Fruit fly (Drosophila melanogaster) whole organism, embryonic: ENCODE measurements around the gene CG6928.

Experiments
- CG10654 ChIP-seq: fragments of 200-800 bp; sonication (Bioruptor generic); optimal IDR thresholded peaks from 2 replicates; lab custom pipeline; 2016; ENCODE audit warnings: missing biosample characterization, missing genetic modification characterization
- CG10979 ChIP-seq: fragments of 200-800 bp; sonication (Bioruptor generic); optimal IDR thresholded peaks from 2 replicates; lab custom pipeline; 2018; ENCODE audit warnings: missing biosample characterization, mild to moderate bottlenecking, missing genetic modification characterization, moderate library complexity
- CG11398 ChIP-seq: fragments of 200-800 bp; sonication (Bioruptor generic); optimal IDR thresholded peaks from 2 replicates; lab custom pipeline; 2016; ENCODE audit warnings: missing biosample characterization, missing genetic modification characterization
- CG11456 ChIP-seq: fragments of 200-800 bp; sonication (Bioruptor generic); IDR thresholded peaks from 3 replicates; pipeline ENCODE4 v1.3.6; 2022; ENCODE audit warnings: missing biosample characterization, missing genetic modification characterization
- CG11695 ChIP-seq: fragments of 200-800 bp; sonication (Bioruptor generic); IDR thresholded peaks from 3 replicates; pipeline ENCODE4 v1.3.6; 2022; ENCODE audit warnings: missing biosample characterization, missing genetic modification characterization
- CG12236 ChIP-seq: fragments of 200-800 bp; sonication (Bioruptor generic); optimal IDR thresholded peaks from 2 replicates; lab custom pipeline; 2016; ENCODE audit warnings: missing biosample characterization, missing genetic modification characterization
- CG14965 ChIP-seq: fragments of 200-800 bp; sonication (Bioruptor generic); optimal IDR thresholded peaks from 2 replicates; lab custom pipeline; 2016; ENCODE audit warnings: missing biosample characterization, missing genetic modification characterization, borderline replicate concordance
- CG1529 ChIP-seq: fragments of 200-800 bp; sonication (Bioruptor generic); optimal IDR thresholded peaks from 3 replicates; lab custom pipeline; 2018; ENCODE audit warnings: missing biosample characterization, missing genetic modification characterization
- CG1602 ChIP-seq: fragments of 200-800 bp; sonication (Bioruptor generic); optimal IDR thresholded peaks from 3 replicates; lab custom pipeline; 2016; ENCODE audit warnings: missing biosample characterization, missing genetic modification characterization
- CG17829 ChIP-seq: fragments of 200-800 bp; optimal IDR thresholded peaks from 2 replicates; lab custom pipeline; 2019; ENCODE audit warnings: missing biosample characterization, mild to moderate bottlenecking, missing genetic modification characterization, moderate library complexity
- CG31441 ChIP-seq: fragments of 200-800 bp; sonication (Bioruptor generic); IDR thresholded peaks from 2 replicates; pipeline ENCODE4 v1.3.6; 2022; ENCODE audit warnings: missing biosample characterization, missing genetic modification characterization
- CG33557 ChIP-seq: fragments of 200-800 bp; sonication (Bioruptor generic); optimal IDR thresholded peaks from 2 replicates; lab custom pipeline; 2019; ENCODE audit warnings: missing biosample characterization, mild to moderate bottlenecking, missing genetic modification characterization, moderate library complexity
- CG42726 ChIP-seq: fragments of 200-800 bp; sonication (Bioruptor generic); IDR thresholded peaks from 2 replicates; pipeline ENCODE4 v1.3.6; 2022; ENCODE audit warnings: missing biosample characterization, missing genetic modification characterization; ENCODE audit not compliant: partially characterized antibody
- CG6254 ChIP-seq: fragments of 200-800 bp; sonication (Bioruptor generic); optimal IDR thresholded peaks from 3 replicates; lab custom pipeline; 2017; ENCODE audit warnings: mild to moderate bottlenecking, missing biosample characterization, missing genetic modification reagents, missing genetic modification characterization
- CG6765 ChIP-seq: fragments of 200-800 bp; sonication (Bioruptor generic); optimal IDR thresholded peaks from 3 replicates; lab custom pipeline; 2017; ENCODE audit warnings: missing biosample characterization, mild to moderate bottlenecking, missing genetic modification characterization
- CG6791 ChIP-seq: fragments of 200-800 bp; sonication (Bioruptor generic); IDR thresholded peaks from 3 replicates; pipeline ENCODE4 v1.3.6; 2022; ENCODE audit warnings: missing biosample characterization, missing genetic modification characterization; ENCODE audit not compliant: partially characterized antibody
- CG8478 ChIP-seq: fragments of >200 bp; optimal IDR thresholded peaks from 2 replicates; lab custom pipeline; 2018
- CG9727 ChIP-seq: fragments of 200-800 bp; sonication (Bioruptor generic); optimal IDR thresholded peaks from 3 replicates; lab custom pipeline; 2017; ENCODE audit warnings: missing biosample characterization, mild to moderate bottlenecking, missing genetic modification characterization
- Camta ChIP-seq: fragments of 200-800 bp; sonication (Bioruptor generic); optimal IDR thresholded peaks from 2 replicates; lab custom pipeline; 2016; ENCODE audit warnings: missing biosample characterization, missing genetic modification characterization
- D ChIP-seq, 2 experiments: fragments of 200-800 bp in 1 of 2; fragments of >200 bp in 1 of 2; sonication (Bioruptor generic) in 1 of 2; optimal IDR thresholded peaks; 2 replicates in 1 of 2; 3 replicates in 1 of 2; lab custom pipeline; 2017; ENCODE audit warnings: mild to moderate bottlenecking in 1 of 2, missing biosample characterization in 1 of 2, missing genetic modification characterization in 1 of 2, missing genetic modification reagents in 1 of 2
- Dfd ChIP-seq, 2 experiments: fragments of >200 bp; optimal IDR thresholded peaks; 2 replicates each; lab custom pipeline; 2017; ENCODE audit warnings: missing biosample characterization in 2 of 2, missing genetic modification characterization in 2 of 2
- Dip2 ChIP-seq: fragments of 200-800 bp; sonication (Bioruptor generic); IDR thresholded peaks from 2 replicates; pipeline ENCODE4 v1.3.6; 2022; ENCODE audit warnings: missing biosample characterization, missing genetic modification characterization
- Ets97D ChIP-seq: fragments of 200-800 bp; sonication (Bioruptor generic); optimal IDR thresholded peaks from 3 replicates; lab custom pipeline; 2016; ENCODE audit warnings: missing biosample characterization, missing genetic modification characterization
- Fer2 ChIP-seq: fragments of 200-800 bp; sonication (Bioruptor generic); optimal IDR thresholded peaks from 2 replicates; lab custom pipeline; 2018; ENCODE audit warnings: missing biosample characterization, mild to moderate bottlenecking, missing genetic modification characterization, moderate library complexity
- Gsc ChIP-seq: fragments of 200-800 bp; sonication (Bioruptor generic); IDR thresholded peaks from 2 replicates; pipeline ENCODE4 v1.3.6; 2022; ENCODE audit warnings: missing biosample characterization, missing genetic modification characterization
- HHEX ChIP-seq: fragments of 200-800 bp; sonication (Bioruptor generic); optimal IDR thresholded peaks from 3 replicates; lab custom pipeline; 2017; ENCODE audit warnings: missing biosample characterization, mild to moderate bottlenecking, missing genetic modification characterization, missing genetic modification reagents
- Max ChIP-seq: fragments of 200-800 bp; sonication (Bioruptor generic); optimal IDR thresholded peaks from 2 replicates; lab custom pipeline; 2016; ENCODE audit warnings: missing biosample characterization, mild to moderate bottlenecking, missing genetic modification characterization
- Scr ChIP-seq: fragments of 200-800 bp; sonication (Bioruptor generic); IDR thresholded peaks from 2 replicates; pipeline ENCODE4 v1.3.6; 2022; ENCODE audit warnings: missing biosample characterization, missing genetic modification characterization; ENCODE audit not compliant: partially characterized antibody
- Side ChIP-seq: fragments of 200-800 bp; sonication (Bioruptor generic); optimal IDR thresholded peaks from 2 replicates; lab custom pipeline; 2016; ENCODE audit warnings: missing biosample characterization, missing genetic modification characterization
- Sox100B ChIP-seq: fragments of 200-800 bp; sonication (Bioruptor generic); optimal IDR thresholded peaks from 3 replicates; lab custom pipeline; 2018; ENCODE audit warnings: missing biosample characterization, mild to moderate bottlenecking, missing genetic modification characterization
- Sox102F ChIP-seq: fragments of 200-800 bp; sonication (Bioruptor generic); optimal IDR thresholded peaks from 2 replicates; lab custom pipeline; 2018; ENCODE audit warnings: missing biosample characterization, mild to moderate bottlenecking, missing genetic modification characterization, moderate library complexity
- cad ChIP-seq: fragments of >200 bp; optimal IDR thresholded peaks from 2 replicates; lab custom pipeline; 2017; ENCODE audit warnings: missing biosample characterization, missing genetic modification characterization
- fd102C ChIP-seq: fragments of 200-800 bp; sonication (Bioruptor generic); optimal IDR thresholded peaks from 2 replicates; lab custom pipeline; 2018; ENCODE audit warnings: missing biosample characterization, mild to moderate bottlenecking, missing genetic modification characterization, moderate library complexity
- gfzf ChIP-seq: fragments of 200-800 bp; sonication (Bioruptor generic); optimal IDR thresholded peaks from 2 replicates; lab custom pipeline; 2016; ENCODE audit warnings: missing biosample characterization, mild to moderate bottlenecking, missing genetic modification characterization, moderate library complexity
- hkb ChIP-seq, 2 experiments: fragments of 200-800 bp in 1 of 2; fragments of >200 bp in 1 of 2; sonication (Bioruptor generic) in 1 of 2; IDR thresholded peaks in 1 of 2; optimal IDR thresholded peaks in 1 of 2; 2 replicates each; pipeline versions ENCODE4 v1.3.6 to Lab custom; 2017 to 2022; ENCODE audit warnings: missing biosample characterization in 1 of 2, missing genetic modification characterization in 1 of 2
- hth ChIP-seq: fragments of >200 bp; optimal IDR thresholded peaks from 2 replicates; lab custom pipeline; 2017; ENCODE audit warnings: inconsistent platforms
- oc ChIP-seq: fragments of 200-800 bp; sonication (Bioruptor generic); optimal IDR thresholded peaks from 2 replicates; lab custom pipeline; 2018; ENCODE audit warnings: missing biosample characterization, mild to moderate bottlenecking, missing genetic modification characterization, moderate library complexity
- pan ChIP-seq, 4 experiments: fragments of >200 bp in 3 of 4; fragments of 200-800 bp in 1 of 4; sonication (Bioruptor generic) in 1 of 4; optimal IDR thresholded peaks in 3 of 4; IDR thresholded peaks in 1 of 4; 2 replicates each; pipeline versions ENCODE4 v1.3.6 to Lab custom; 2017 to 2022; ENCODE audit warnings: missing biosample characterization in 2 of 4, missing genetic modification characterization in 2 of 4, mixed read lengths in 1 of 4
- pb ChIP-seq: fragments of 200-800 bp; sonication (Bioruptor generic); optimal IDR thresholded peaks from 3 replicates; lab custom pipeline; 2016; ENCODE audit warnings: missing biosample characterization, missing genetic modification characterization
- ranshi ChIP-seq: fragments of 200-800 bp; sonication (Bioruptor generic); IDR thresholded peaks from 2 replicates; pipeline ENCODE4 v1.3.6; 2022; ENCODE audit warnings: missing biosample characterization, missing genetic modification characterization
- scrt ChIP-seq: fragments of 200-800 bp; sonication (Bioruptor generic); optimal IDR thresholded peaks from 2 replicates; lab custom pipeline; 2018; ENCODE audit warnings: missing biosample characterization, mild to moderate bottlenecking, missing genetic modification characterization, moderate library complexity
- sd ChIP-seq: fragments of 200-800 bp; sonication (Bioruptor generic); optimal IDR thresholded peaks from 3 replicates; lab custom pipeline; 2018; ENCODE audit warnings: missing biosample characterization, mild to moderate bottlenecking, missing genetic modification characterization, moderate library complexity
- sima ChIP-seq: fragments of 200-800 bp; sonication (Bioruptor generic); optimal IDR thresholded peaks from 2 replicates; lab custom pipeline; 2016; ENCODE audit warnings: missing biosample characterization, missing genetic modification characterization
- ttk ChIP-seq: fragments of 200-800 bp; sonication (Bioruptor generic); IDR thresholded peaks from 2 replicates; pipeline ENCODE4 v2.1.2; 2022; ENCODE audit warnings: missing biosample characterization, missing genetic modification characterization
- vvl ChIP-seq: fragments of 200-800 bp; sonication (Bioruptor generic); IDR thresholded peaks from 2 replicates; pipeline ENCODE4 v1.3.6; 2022; ENCODE audit warnings: missing biosample characterization, missing genetic modification characterization
- wek ChIP-seq: fragments of 200-800 bp; sonication (Bioruptor generic); optimal IDR thresholded peaks from 3 replicates; lab custom pipeline; 2018; ENCODE audit warnings: missing biosample characterization, mild to moderate bottlenecking, missing genetic modification characterization, moderate library complexity

Gene CG6928

dm6 chr3L:12056286-12057178 is 53.6 kb downstream of the CG6928 start (continued):
- TF ChIP-seq CG10654 (GFP tag; lab: Kevin White, UChicago) (peak; percentile 32), scrt (no peak), sima (GFP tag; lab: Kevin White, UChicago) (no peak), Dip2 (GFP tag; lab: Robert Waterston, UW) (no peak), CG11398 (peak; percentile 63), gfzf (GFP tag; lab: Kevin White, UChicago) (no peak), Gsc (GFP tag; lab: Robert Waterston, UW) (no peak), Fer2 (tag; lab: Kevin White, UChicago) (no peak), HHEX (GFP tag; lab: Kevin White, UChicago) (peak; percentile 76), vvl (peak; percentile 26; the same call in 1 of the 2 replicates), fd102C (GFP tag; lab: Kevin White, UChicago) (peak; percentile 3), pb (peak; percentile 29), CG11456 (peak; percentile 42; the same call in 1 of the 3 replicates), CG33557 (GFP tag; lab: Kevin White, UChicago) (no peak), CG1602 (GFP tag; lab: Kevin White, UChicago) (peak; percentile 69), D (optimal IDR thresholded peaks at IDR 0.05; lab: Kevin White, UChicago) (no peak), D (GFP tag; optimal IDR thresholded peaks at IDR 0.05; lab: Kevin White, UChicago) (peak; percentile 63), wek (GFP tag; lab: Kevin White, UChicago) (no peak), CG11695 (no peak; the same call in 1 of the 3 replicates), CG6765 (GFP tag; lab: Kevin White, UChicago) (no peak), CG8478 (lab: Kevin White, UChicago) (no peak), Ets97D (GFP tag; lab: Kevin White, UChicago) (no peak), Side (GFP tag; lab: Kevin White, UChicago) (peak; percentile 61), Camta (peak; percentile 64), cad (no peak), oc (tag; lab: Kevin White, UChicago) (no peak), CG1529 (GFP tag; lab: Kevin White, UChicago) (peak; percentile 28), sd (no peak), CG6791 (GFP tag; lab: Robert Waterston, UW) (peak; percentile 51; the same call in 1 of the 3 replicates), CG12236 (peak; percentile 65), Dfd (GFP tag; optimal IDR thresholded peaks at IDR 0.05; lab: Kevin White, UChicago) (no peak), CG42726 (GFP tag; lab: Robert Waterston, UW) (peak; percentile 55; the same call in 1 of the 2 replicates), CG6254 (GFP tag; lab: Kevin White, UChicago) (peak; percentile 61), ranshi (GFP tag; lab: Robert Waterston, UW) (peak; percentile 26; the same call in 1 of the 2 replicates), CG10979 (peak; percentile 86), hkb (optimal IDR thresholded peaks at IDR 0.05; lab: Kevin White, UChicago) (no peak), hkb (GFP tag; IDR thresholded peaks at IDR 0.05; lab: Robert Waterston, UW) (0 out of 2 replicates have a peak, but pooled peaks have one; percentile 46), Sox102F (peak; percentile 75), ttk (GFP tag; lab: Robert Waterston, UW) (no peak; the same call in 1 of the 2 replicates), CG14965 (GFP tag; lab: Kevin White, UChicago) (no peak), hth (lab: Kevin White, UChicago) (no peak), CG9727 (GFP tag; lab: Kevin White, UChicago) (peak; percentile 85), pan (optimal IDR thresholded peaks at IDR 0.05; lab: Kevin White, UChicago) (peak in 1 of 2 experiments; percentile 64), pan (GFP tag; optimal IDR thresholded peaks at IDR 0.05 in 1 of 2, IDR thresholded peaks at IDR 0.05 in 1 of 2) (peak in 1 of 2 experiments; percentile 60), Scr (GFP tag; lab: Robert Waterston, UW) (peak; percentile 27; the same call in 1 of the 2 replicates), CG17829 (tag; lab: Kevin White, UChicago) (peak; percentile 37), Sox100B (GFP tag; lab: Kevin White, UChicago) (peak; percentile 83), Max (peak; percentile 69), CG31441 (peak; percentile 66)
